Worm (Caenorhabditis elegans) whole organism, L3 larva: Measurements from ENCODE around the gene aat-8.

ENCODE experiments used
- ceh-82 ChIP-seq: fragments of 150-350 bp; optimal IDR thresholded peaks from 2 replicates; lab custom pipeline; 2014; ENCODE audit warnings: missing biosample characterization, missing genetic modification characterization
- elt-1 ChIP-seq: fragments of 150-350 bp; optimal IDR thresholded peaks from 2 replicates; lab custom pipeline; 2014; ENCODE audit warnings: missing biosample characterization, missing genetic modification characterization
- nhr-67 ChIP-seq: fragments of 150-350 bp; optimal IDR thresholded peaks from 2 replicates; lab custom pipeline; 2014; ENCODE audit warnings: missing biosample characterization, missing genetic modification characterization
- pha-4 ChIP-seq: fragments of 150-350 bp; optimal IDR thresholded peaks from 2 replicates; lab custom pipeline; 2014; ENCODE audit warnings: missing biosample characterization, missing genetic modification reagents, missing genetic modification characterization
- pqm-1 ChIP-seq: fragments of 150-350 bp; optimal IDR thresholded peaks from 2 replicates; lab custom pipeline; 2017; ENCODE audit warnings: missing biosample characterization, missing genetic modification characterization, inconsistent platforms
- sea-2 ChIP-seq: fragments of 150-350 bp; sonication (generic microtip); optimal IDR thresholded peaks from 4 replicates; lab custom pipeline; 2014; ENCODE audit warnings: missing biosample characterization, missing genetic modification reagents, missing genetic modification characterization
- skn-1 ChIP-seq: fragments of 150-350 bp; optimal IDR thresholded peaks from 2 replicates; lab custom pipeline; 2014; ENCODE audit warnings: missing biosample characterization, missing genetic modification characterization
- ztf-11 ChIP-seq: fragments of 150-350 bp; optimal IDR thresholded peaks from 2 replicates; lab custom pipeline; 2014; ENCODE audit warnings: missing biosample characterization, missing genetic modification characterization

DNA sequence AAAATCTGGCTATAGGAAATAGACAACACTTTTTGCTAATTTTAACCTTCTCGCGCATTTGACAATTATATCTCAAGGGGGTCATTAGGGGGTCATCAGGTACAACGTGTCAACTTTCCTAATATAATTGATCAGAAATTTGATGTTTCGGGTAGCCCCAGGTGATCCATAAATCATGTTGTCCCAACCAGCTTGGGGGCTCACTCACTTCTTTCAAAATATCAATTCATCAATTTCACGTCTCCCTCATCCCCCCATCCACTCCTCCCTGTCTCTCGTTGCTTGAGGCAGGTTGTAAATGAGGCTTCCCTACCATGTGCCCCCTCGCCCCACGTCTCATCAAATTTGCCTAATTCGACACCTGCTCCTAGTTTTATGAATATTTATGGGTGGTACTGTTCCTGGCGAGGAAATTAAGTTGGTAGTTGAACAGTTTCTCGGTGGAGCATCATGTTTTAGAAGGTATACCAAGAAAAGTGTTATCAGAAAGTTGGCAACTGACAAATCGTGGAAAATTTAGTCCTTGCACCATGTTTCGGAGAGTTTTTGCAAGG is 6.8 kb downstream of the aat-8 start:
- TF ChIP-seq elt-1 (tag; lab: Kevin White, UChicago) (no peak), sea-2 (GFP tag; lab: Kevin White, UChicago) (no peak), pha-4 (tag; lab: Kevin White, UChicago) (no peak), ceh-82 (no peak), ztf-11 (tag; lab: Kevin White, UChicago) (no peak), nhr-67 (no peak), pqm-1 (tag; lab: Kevin White, UChicago) (no peak), skn-1 (tag; lab: Kevin White, UChicago) (no peak)
